Fruit fly (Drosophila melanogaster): ENCODE data around the gene CG13946.

CG13946 gene

dm6 chr2L:825768-826263, 49.5 kb downstream of the CG13946 start, which contains the start of the genes CG3862 and dock (continued):
- peak; percentile 46 for TF ChIP-seq kay (GFP tag; optimal IDR thresholded peaks at IDR 0.05)
- no peak for TF ChIP-seq Drgx (GFP tag; IDR thresholded peaks at IDR 0.05)
- TF ChIP-seq Dref (GFP tag; IDR thresholded peaks at IDR 0.05) = peak; percentile 100
- TF ChIP-seq Ravus (GFP tag; IDR thresholded peaks at IDR 0.05) = no peak
- peak; percentile 40 for TF ChIP-seq Blimp-1 (GFP tag; optimal IDR thresholded peaks at IDR 0.05)
- no peak for TF ChIP-seq az2 (GFP tag; optimal IDR thresholded peaks at IDR 0.05)
- no peak for TF ChIP-seq Hey (tag; optimal IDR thresholded peaks at IDR 0.05)
- no peak for TF ChIP-seq Doc2 (GFP tag; IDR thresholded peaks at IDR 0.05)
- peak; percentile 65 for TF ChIP-seq lilli (GFP tag; optimal IDR thresholded peaks at IDR 0.05)
- TF ChIP-seq Gug (GFP tag; IDR thresholded peaks at IDR 0.05) = peak; percentile 11; the same call in 1 of the 4 replicates
- 0 out of 2 replicates have a peak, but pooled peaks have one; percentile 26 for TF ChIP-seq CG10321 (GFP tag; IDR thresholded peaks at IDR 0.05)
- peak; percentile 18 for TF ChIP-seq Fer3 (tag; optimal IDR thresholded peaks at IDR 0.05)
- peak; percentile 4 for TF ChIP-seq CG13775 (GFP tag; optimal IDR thresholded peaks at IDR 0.05)
- TF ChIP-seq ro (GFP tag; IDR thresholded peaks at IDR 0.05) = no peak
- no peak for TF ChIP-seq CG11696 (GFP tag; IDR thresholded peaks at IDR 0.05)
- TF ChIP-seq CG12769 (tag; optimal IDR thresholded peaks at IDR 0.05) = no peak
- peak; percentile 71 for TF ChIP-seq CG7987 (GFP tag; optimal IDR thresholded peaks at IDR 0.05)
- TF ChIP-seq CG10431 (GFP tag; optimal IDR thresholded peaks at IDR 0.05) = peak; percentile 38
- TF ChIP-seq CG3065 (GFP tag; optimal IDR thresholded peaks at IDR 0.05) = peak; percentile 31
- peak; percentile 64 for TF ChIP-seq Max (GFP tag; optimal IDR thresholded peaks at IDR 0.05)
- TF ChIP-seq CG34422 (GFP tag; IDR thresholded peaks at IDR 0.05) = peak; percentile 79
- TF ChIP-seq pzg (GFP tag; optimal IDR thresholded peaks at IDR 0.05) = peak; percentile 98
- TF ChIP-seq CG10366 (GFP tag; IDR thresholded peaks at IDR 0.05) = no peak
- no peak for TF ChIP-seq CG11093 (GFP tag; IDR thresholded peaks at IDR 0.05)
- TF ChIP-seq salm (tag; optimal IDR thresholded peaks at IDR 0.05) = no peak
- peak; percentile 51; the same call in 1 of the 3 replicates for TF ChIP-seq CG6175 (GFP tag; IDR thresholded peaks at IDR 0.05)
- TF ChIP-seq fd3F (GFP tag; optimal IDR thresholded peaks at IDR 0.05) = peak; percentile 29
- peak; percentile 69 for TF ChIP-seq Dbx (GFP tag; IDR thresholded peaks at IDR 0.05)
- TF ChIP-seq D19A (tag; optimal IDR thresholded peaks at IDR 0.05) = no peak
- peak; percentile 96 for TF ChIP-seq CG13287 (GFP tag; IDR thresholded peaks at IDR 0.05; ENCODE audit: partially characterized antibody)
- TF ChIP-seq h (optimal IDR thresholded peaks at IDR 0.05) = no peak
- peak; percentile 64 for TF ChIP-seq jumu (GFP tag; optimal IDR thresholded peaks at IDR 0.05)
- TF ChIP-seq CG11695 (GFP tag; IDR thresholded peaks at IDR 0.05) = 0 out of 3 replicates have a peak, but pooled peaks have one; percentile 12
- TF ChIP-seq CG6654 (GFP tag; optimal IDR thresholded peaks at IDR 0.05) = no peak
- TF ChIP-seq Sry-δ (GFP tag; optimal IDR thresholded peaks at IDR 0.05) = peak; percentile 89
- TF ChIP-seq Jarid2 (GFP tag; optimal IDR thresholded peaks at IDR 0.05) = peak; percentile 89
- TF ChIP-seq CG11504 (tag; optimal IDR thresholded peaks at IDR 0.05) = peak; percentile 40
- peak; percentile 38 for TF ChIP-seq CG15601 (tag; optimal IDR thresholded peaks at IDR 0.05)
- no peak for TF ChIP-seq Neu2 (GFP tag; optimal IDR thresholded peaks at IDR 0.05; ENCODE audit: borderline replicate concordance)
- no peak for TF ChIP-seq Usf (GFP tag; optimal IDR thresholded peaks at IDR 0.05)
- peak; percentile 90 for TF ChIP-seq CG4617 (GFP tag; optimal IDR thresholded peaks at IDR 0.05; ENCODE audit: borderline replicate concordance)
- peak; percentile 45 for TF ChIP-seq CG18599 (GFP tag; optimal IDR thresholded peaks at IDR 0.05)
- peak; percentile 52 to 86 for TF ChIP-seq Pdp1 (GFP tag; optimal IDR thresholded peaks at IDR 0.05)
- TF ChIP-seq GATAe (GFP tag; conservative IDR thresholded peaks at IDR 0.05) = no peak
- no peak for TF ChIP-seq corto (GFP tag; optimal IDR thresholded peaks at IDR 0.05)
- peak; percentile 26 for TF ChIP-seq CG1792 (GFP tag; optimal IDR thresholded peaks at IDR 0.05)
- no peak for TF ChIP-seq abd-A (tag; optimal IDR thresholded peaks at IDR 0.05)
- TF ChIP-seq NfI (GFP tag; optimal IDR thresholded peaks at IDR 0.05) = peak; percentile 50
- no peak for TF ChIP-seq disco-r (GFP tag; optimal IDR thresholded peaks at IDR 0.05)
- TF ChIP-seq onecut (GFP tag; IDR thresholded peaks at IDR 0.05) = peak; percentile 44
- TF ChIP-seq gfzf (GFP tag; optimal IDR thresholded peaks at IDR 0.05) = peak; percentile 48

All from whole organism, embryonic.